Fruit fly (Drosophila melanogaster) whole organism, pupa: Measurements from ENCODE around the gene cact.
A peak's percentile ranks its signal among the peaks of the same experiment; 100 is the strongest.

Source experiments
- CG10348 ChIP-seq: fragments of 200-800 bp; sonication (Bioruptor generic); IDR thresholded peaks from 2 replicates; pipeline ENCODE4 v1.3.6; 2022; ENCODE audit warnings: missing biosample characterization, missing genetic modification characterization
- CG12605 ChIP-seq: fragments of 200-800 bp; sonication (Bioruptor generic); IDR thresholded peaks from 2 replicates; pipeline ENCODE4 v1.3.6; 2022; ENCODE audit warnings: missing biosample characterization, missing genetic modification characterization
- CG13204 ChIP-seq: fragments of 200-800 bp; sonication (Bioruptor generic); optimal IDR thresholded peaks from 2 replicates; lab custom pipeline; 2018; ENCODE audit warnings: missing biosample characterization, mild to moderate bottlenecking, missing genetic modification characterization, moderate library complexity
- CG14655 ChIP-seq: fragments of 200-800 bp; sonication (Bioruptor generic); optimal IDR thresholded peaks from 3 replicates; lab custom pipeline; 2017; ENCODE audit warnings: mild to moderate bottlenecking, missing biosample characterization, missing genetic modification reagents, missing genetic modification characterization
- CG15710 ChIP-seq: fragments of 200-800 bp; sonication (Bioruptor generic); optimal IDR thresholded peaks from 2 replicates; lab custom pipeline; 2018; ENCODE audit warnings: missing biosample characterization, mild to moderate bottlenecking, missing genetic modification characterization, moderate library complexity
- CG17806 ChIP-seq: fragments of 200-800 bp; sonication (Bioruptor generic); optimal IDR thresholded peaks from 2 replicates; lab custom pipeline; 2018; ENCODE audit warnings: missing biosample characterization, mild to moderate bottlenecking, missing genetic modification characterization, moderate library complexity
- CG32121 ChIP-seq: fragments of 200-800 bp; sonication (Bioruptor generic); IDR thresholded peaks from 2 replicates; pipeline ENCODE4 v1.3.6; 2022; ENCODE audit warnings: missing biosample characterization, missing genetic modification characterization
- CG34367 ChIP-seq: fragments of 200-800 bp; sonication (Bioruptor generic); optimal IDR thresholded peaks from 2 replicates; lab custom pipeline; 2018; ENCODE audit warnings: missing biosample characterization, mild to moderate bottlenecking, missing genetic modification characterization
- CG4496 ChIP-seq: fragments of 200-800 bp; sonication (Bioruptor generic); IDR thresholded peaks from 3 replicates; pipeline ENCODE4 v1.3.6; 2022; ENCODE audit warnings: missing biosample characterization, missing genetic modification characterization
- CG8159 ChIP-seq: fragments of 200-800 bp; sonication (Bioruptor generic); optimal IDR thresholded peaks from 3 replicates; lab custom pipeline; 2018; ENCODE audit warnings: missing biosample characterization, mild to moderate bottlenecking, missing genetic modification characterization, moderate library complexity
- CG8301 ChIP-seq: fragments of 200-800 bp; sonication (Bioruptor generic); optimal IDR thresholded peaks from 2 replicates; lab custom pipeline; 2018; ENCODE audit warnings: missing biosample characterization, mild to moderate bottlenecking, missing genetic modification characterization
- CG9948 ChIP-seq: fragments of 200-800 bp; sonication (Bioruptor generic); optimal IDR thresholded peaks from 2 replicates; lab custom pipeline; 2018; ENCODE audit warnings: missing biosample characterization, mild to moderate bottlenecking, missing genetic modification characterization, moderate library complexity
- D1 ChIP-seq: fragments of 200-800 bp; sonication (Bioruptor generic); optimal IDR thresholded peaks from 2 replicates; lab custom pipeline; 2018; ENCODE audit warnings: missing biosample characterization, mild to moderate bottlenecking, missing genetic modification characterization, moderate library complexity
- EcR ChIP-seq: fragments of 200-800 bp; sonication (Bioruptor generic); optimal IDR thresholded peaks from 3 replicates; lab custom pipeline; 2019; ENCODE audit warnings: missing biosample characterization, missing genetic modification characterization, mild to moderate bottlenecking, moderate library complexity, missing genetic modification reagents
- Ets98B ChIP-seq: fragments of 200-800 bp; sonication (Bioruptor generic); IDR thresholded peaks from 2 replicates; pipeline ENCODE4 v1.3.6; 2022; ENCODE audit warnings: missing biosample characterization, missing genetic modification characterization
- Pif1A ChIP-seq: fragments of 200-800 bp; sonication (Bioruptor generic); optimal IDR thresholded peaks from 3 replicates; lab custom pipeline; 2016; ENCODE audit warnings: missing biosample characterization, missing genetic modification characterization
- Pif1B ChIP-seq: fragments of 200-800 bp; sonication (Bioruptor generic); optimal IDR thresholded peaks from 3 replicates; lab custom pipeline; 2016; ENCODE audit warnings: missing biosample characterization, missing genetic modification characterization
- Snoo ChIP-seq: fragments of 200-800 bp; sonication (Bioruptor generic); optimal IDR thresholded peaks from 3 replicates; lab custom pipeline; 2017; ENCODE audit warnings: missing biosample characterization, mild to moderate bottlenecking, missing genetic modification characterization, inconsistent platforms
- fd96Ca ChIP-seq: fragments of 200-800 bp; sonication (Bioruptor generic); IDR thresholded peaks from 3 replicates; pipeline ENCODE4 v1.3.6; 2022; ENCODE audit warnings: missing biosample characterization, missing genetic modification characterization
- gl ChIP-seq: fragments of 200-800 bp; sonication (Bioruptor generic); optimal IDR thresholded peaks from 2 replicates; lab custom pipeline; 2018; ENCODE audit warnings: missing biosample characterization, mild to moderate bottlenecking, missing genetic modification characterization
- rn ChIP-seq: fragments of 200-800 bp; sonication (Bioruptor generic); IDR thresholded peaks from 2 replicates; pipeline ENCODE4 v1.3.6; 2022; ENCODE audit warnings: missing biosample characterization, missing genetic modification characterization

Gene cact

DNA sequence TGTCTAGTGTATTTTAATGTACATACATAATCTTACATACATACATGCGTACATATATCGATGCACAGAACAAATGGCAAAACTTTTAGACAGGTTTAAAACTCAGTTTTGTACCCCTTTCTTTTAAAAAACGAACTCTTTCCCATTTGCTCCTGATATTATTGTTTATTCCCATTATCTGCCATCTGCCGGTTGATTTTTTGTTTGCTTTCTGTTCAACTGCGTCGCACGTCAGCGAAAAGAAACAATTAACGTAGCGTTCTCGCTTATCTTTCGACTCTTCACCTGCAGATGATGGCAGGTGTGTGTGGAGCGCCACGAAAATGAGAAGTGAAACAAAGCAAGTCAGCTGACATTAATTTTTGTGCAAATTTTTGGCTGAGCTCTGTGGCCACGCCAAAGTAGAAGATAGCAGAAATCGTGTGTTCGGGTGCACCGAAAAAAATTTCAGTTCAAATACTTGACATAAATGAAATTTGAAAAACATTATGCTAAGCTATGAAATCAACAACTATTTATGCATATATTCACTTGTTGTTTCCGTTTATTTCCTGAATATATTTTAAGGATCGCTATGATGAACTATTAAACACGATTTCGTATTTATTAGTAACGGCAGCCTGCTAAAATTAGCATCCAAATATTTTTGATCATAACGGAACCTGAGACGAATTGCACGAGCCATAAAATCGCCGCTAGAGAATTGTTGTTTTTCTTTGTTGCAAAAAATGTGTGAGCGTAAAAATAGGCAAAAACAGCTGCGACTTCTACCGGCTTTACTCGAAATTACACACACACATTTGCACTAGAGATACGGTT, 55.1 kb downstream of the cact start:
- TF ChIP-seq gl (tag; lab: Kevin White, UChicago): no peak
- no peak for TF ChIP-seq fd96Ca
- TF ChIP-seq CG8301: peak; percentile 59
- TF ChIP-seq CG17806 (tag; lab: Kevin White, UChicago): no peak
- TF ChIP-seq Pif1A (GFP tag; lab: Kevin White, UChicago): peak; percentile 7
- TF ChIP-seq CG14655 (GFP tag; lab: Kevin White, UChicago): peak; percentile 44
- TF ChIP-seq EcR (GFP tag; lab: Kevin White, UChicago): no peak

DNA sequence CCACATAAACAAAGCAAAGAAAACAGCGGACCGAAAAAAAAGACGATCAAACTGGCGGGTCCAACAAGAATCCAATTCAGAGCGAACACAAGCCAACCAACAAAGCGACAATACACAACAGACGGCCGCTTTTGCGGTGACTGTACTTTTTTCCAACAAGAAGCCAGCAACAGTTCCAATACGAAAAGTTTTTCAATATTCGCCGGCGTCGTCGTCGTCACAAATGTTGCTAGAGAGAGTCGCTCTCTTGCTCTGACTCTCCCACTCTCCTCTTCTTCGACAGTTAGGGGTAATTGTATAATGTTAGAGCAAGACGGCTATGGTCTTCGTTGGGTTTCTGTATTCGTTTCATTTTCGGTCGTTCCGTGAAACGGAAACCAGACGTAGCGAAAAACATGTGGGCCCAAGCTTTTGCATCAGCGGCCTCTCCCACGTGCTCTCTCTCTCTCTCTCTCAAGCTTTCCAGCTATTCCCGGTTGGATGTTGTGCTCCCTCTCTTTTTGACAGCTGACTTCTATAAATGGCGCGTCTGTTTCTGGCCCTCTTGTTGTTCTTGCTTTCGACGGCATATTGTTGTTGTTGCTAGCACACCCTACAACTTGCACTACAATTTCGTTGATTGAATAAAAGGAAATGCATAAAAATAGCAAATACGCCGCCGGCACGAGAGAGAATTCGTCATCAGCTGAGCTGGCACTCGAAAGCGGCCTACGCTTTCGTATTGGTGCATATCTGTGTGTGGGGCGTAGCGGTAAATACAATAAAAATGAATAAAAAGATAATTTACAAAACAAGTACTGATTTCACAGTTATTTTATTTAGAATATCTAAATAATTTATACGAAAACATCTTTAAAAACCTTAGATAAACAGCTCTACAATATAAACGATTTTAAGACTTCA, 56.5 kb downstream of the cact start:
- no peak for TF ChIP-seq Ets98B (GFP tag; lab: Robert Waterston, UW)
- TF ChIP-seq CG17806 (tag; lab: Kevin White, UChicago): no peak
- no peak for TF ChIP-seq fd96Ca
- TF ChIP-seq CG12605: no peak
- no peak for TF ChIP-seq CG10348 (GFP tag; lab: Robert Waterston, UW)
- peak; percentile 61 for TF ChIP-seq CG14655 (GFP tag; lab: Kevin White, UChicago)
- peak; percentile 55 for TF ChIP-seq CG13204 (GFP tag; lab: Kevin White, UChicago)
- no peak for TF ChIP-seq CG9948
- TF ChIP-seq rn (GFP tag; lab: Robert Waterston, UW): no peak
- peak; percentile 74 for TF ChIP-seq gl (tag; lab: Kevin White, UChicago)
- TF ChIP-seq Pif1B: no peak
- TF ChIP-seq CG34367 (tag; lab: Kevin White, UChicago): peak; percentile 49
- no peak for TF ChIP-seq D1 (tag; lab: Kevin White, UChicago)
- TF ChIP-seq CG8301: peak; percentile 26
- no peak for TF ChIP-seq CG4496 (GFP tag; lab: Robert Waterston, UW)
- TF ChIP-seq CG15710 (tag; lab: Kevin White, UChicago): peak; percentile 32
- peak; percentile 55 for TF ChIP-seq CG8159 (tag; lab: Kevin White, UChicago)
- TF ChIP-seq Pif1A (GFP tag; lab: Kevin White, UChicago): peak; percentile 21
- TF ChIP-seq CG32121 (GFP tag; lab: Robert Waterston, UW): no peak
- peak; percentile 83 for TF ChIP-seq Snoo (tag; lab: Kevin White, UChicago)
- TF ChIP-seq EcR (GFP tag; lab: Kevin White, UChicago): peak; percentile 82
- TF ChIP-seq, all 21 proteins: peak for 10

DNA sequence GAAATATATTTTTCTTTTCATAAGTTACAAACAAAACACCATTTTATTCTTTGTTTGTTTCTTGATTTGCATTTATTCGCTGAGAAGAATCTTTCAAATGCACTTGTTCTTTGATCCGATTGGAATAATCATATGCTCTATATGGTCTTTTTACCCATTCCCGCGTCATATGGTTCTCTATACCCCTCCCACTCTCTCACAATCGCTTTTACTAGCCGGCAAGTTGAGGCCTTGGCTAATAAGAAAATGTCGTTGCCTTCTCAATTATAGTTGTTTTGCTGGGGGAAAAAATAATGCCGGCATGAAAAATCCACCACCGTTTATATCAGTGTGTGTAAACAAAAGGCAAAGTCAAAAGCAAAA, 57.2 kb downstream of the cact start:
- TF ChIP-seq Pif1B: peak; percentile 39
- no peak for TF ChIP-seq CG4496 (GFP tag; lab: Robert Waterston, UW)

DNA sequence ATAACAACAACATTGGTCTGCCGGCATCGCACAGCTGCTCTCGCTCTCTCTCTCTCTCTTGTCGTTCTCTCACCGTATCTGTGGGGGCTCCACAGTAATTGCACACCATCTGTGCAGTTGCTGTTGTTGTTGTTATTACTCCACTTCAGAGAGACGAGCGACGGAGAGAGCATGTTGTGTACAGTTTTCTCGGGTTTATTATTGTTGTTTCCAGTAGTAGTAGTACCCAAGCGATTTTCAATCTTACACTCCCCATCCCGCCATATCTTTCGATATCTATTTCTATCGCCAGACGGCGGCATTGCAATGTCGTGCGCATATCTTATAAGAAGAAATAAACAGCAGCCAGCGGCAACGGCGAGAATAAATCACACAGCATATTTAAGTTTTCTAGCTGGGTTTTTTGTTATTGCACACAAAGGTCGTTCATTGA, 57.9 kb downstream of the cact start:
- TF ChIP-seq D1 (tag; lab: Kevin White, UChicago): no peak
- TF ChIP-seq Pif1B: no peak
- no peak for TF ChIP-seq CG14655 (GFP tag; lab: Kevin White, UChicago)
- no peak for TF ChIP-seq CG34367 (tag; lab: Kevin White, UChicago)
- TF ChIP-seq CG10348 (GFP tag; lab: Robert Waterston, UW): no peak
- TF ChIP-seq Pif1A (GFP tag; lab: Kevin White, UChicago): no peak
- TF ChIP-seq CG15710 (tag; lab: Kevin White, UChicago): no peak
- no peak for TF ChIP-seq CG32121 (GFP tag; lab: Robert Waterston, UW)
- no peak for TF ChIP-seq gl (tag; lab: Kevin White, UChicago)
- TF ChIP-seq CG8159 (tag; lab: Kevin White, UChicago): no peak
- TF ChIP-seq CG9948: no peak
- no peak for TF ChIP-seq fd96Ca
- TF ChIP-seq rn (GFP tag; lab: Robert Waterston, UW): no peak
- no peak for TF ChIP-seq Ets98B (GFP tag; lab: Robert Waterston, UW)
- TF ChIP-seq CG4496 (GFP tag; lab: Robert Waterston, UW): no peak
- TF ChIP-seq Snoo (tag; lab: Kevin White, UChicago): no peak
- peak; percentile 17 for TF ChIP-seq CG8301
- peak; percentile 15 for TF ChIP-seq CG13204 (GFP tag; lab: Kevin White, UChicago)
- no peak for TF ChIP-seq CG12605
- TF ChIP-seq EcR (GFP tag; lab: Kevin White, UChicago): peak; percentile 89
- TF ChIP-seq CG17806 (tag; lab: Kevin White, UChicago): no peak

dm6 chr2L:16267159-16268065, 58.6 kb downstream of the cact start:
- TF ChIP-seq CG8159 (tag; lab: Kevin White, UChicago): peak; percentile 43
- TF ChIP-seq CG14655 (GFP tag; lab: Kevin White, UChicago): no peak
- peak; percentile 49 for TF ChIP-seq CG17806 (tag; lab: Kevin White, UChicago)
- no peak for TF ChIP-seq Pif1B
- peak; percentile 90 for TF ChIP-seq EcR (GFP tag; lab: Kevin White, UChicago)
- TF ChIP-seq CG34367 (tag; lab: Kevin White, UChicago): peak; percentile 30
- TF ChIP-seq CG8301: peak; percentile 38
- TF ChIP-seq D1 (tag; lab: Kevin White, UChicago): peak; percentile 56
- TF ChIP-seq CG9948: peak; percentile 48
- peak; percentile 37 for TF ChIP-seq CG15710 (tag; lab: Kevin White, UChicago)
